Fruit fly (Drosophila melanogaster): ENCODE measurements around the gene RabX2.

RabX2 gene

DNA sequence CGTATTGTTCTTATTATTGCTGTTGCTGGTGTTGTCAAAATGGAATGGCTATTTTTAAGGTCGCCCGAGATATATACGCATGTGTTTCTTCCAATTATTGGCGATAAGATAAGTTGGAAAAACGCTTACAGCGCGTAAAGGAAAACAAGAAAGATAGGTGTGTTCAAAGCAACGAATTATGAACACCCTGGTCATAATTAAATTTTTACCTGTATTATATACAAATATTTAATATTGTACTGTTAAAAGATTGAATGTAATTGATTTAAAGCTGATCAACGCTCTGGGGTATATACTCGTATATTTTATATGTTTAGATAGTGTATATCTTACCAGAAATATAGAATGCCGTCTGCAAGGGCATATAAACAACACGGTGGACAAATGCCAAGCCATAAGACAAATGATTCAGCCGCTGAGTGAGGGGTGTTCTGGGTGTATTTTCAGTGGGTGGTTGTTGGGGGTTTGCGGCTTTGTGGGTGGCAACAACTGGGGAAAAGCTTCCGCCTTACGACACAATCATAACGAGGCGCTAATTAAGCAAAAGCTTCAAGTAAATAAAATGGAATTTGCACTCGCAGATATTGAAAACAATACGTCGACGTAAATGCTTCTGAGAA is 19.6 kb upstream of the RabX2 start (continued):
- TF ChIP-seq CG14860 (GFP tag; IDR thresholded peaks at IDR 0.05; ENCODE audit: partially characterized antibody) (no peak), CG2202 (tag; optimal IDR thresholded peaks at IDR 0.05) (no peak), nerfin-1 (tag; optimal IDR thresholded peaks at IDR 0.05) (no peak), inv (GFP tag; IDR thresholded peaks at IDR 0.05; ENCODE audit: partially characterized antibody) (no peak), jigr1 (GFP tag; IDR thresholded peaks at IDR 0.05) (no peak), prd (optimal IDR thresholded peaks at IDR 0.05) (no peak), prd (GFP tag; IDR thresholded peaks at IDR 0.05) (peak; percentile 50; the same call in 2 of the 3 replicates), fu2 (GFP tag; optimal IDR thresholded peaks at IDR 0.05) (no peak), Opbp (GFP tag; IDR thresholded peaks at IDR 0.05; ENCODE audit: partially characterized antibody) (no peak), Fer3 (tag; optimal IDR thresholded peaks at IDR 0.05) (peak; percentile 14), CkIIα-i1 (GFP tag; IDR thresholded peaks at IDR 0.05) (no peak), Chrac-16 (GFP tag; optimal IDR thresholded peaks at IDR 0.05) (no peak), gsb (GFP tag; IDR thresholded peaks at IDR 0.05) (0 out of 2 replicates have a peak, but pooled peaks have one; percentile 18), Deaf1 (tag; optimal IDR thresholded peaks at IDR 0.05) (peak; percentile 14), kay (GFP tag; optimal IDR thresholded peaks at IDR 0.05) (no peak), CG12391 (tag; optimal IDR thresholded peaks at IDR 0.05) (peak; percentile 26), CG31388 (GFP tag; optimal IDR thresholded peaks at IDR 0.05) (no peak), CG34376 (GFP tag; optimal IDR thresholded peaks at IDR 0.05) (peak; percentile 25), sug (tag; optimal IDR thresholded peaks at IDR 0.05) (peak; percentile 46), CG10565 (GFP tag; optimal IDR thresholded peaks at IDR 0.05) (no peak), dmrt99B (tag; optimal IDR thresholded peaks at IDR 0.05) (peak; percentile 63), row (GFP tag; IDR thresholded peaks at IDR 0.05) (peak; percentile 82), trh (GFP tag; optimal IDR thresholded peaks at IDR 0.05) (no peak), hkb (optimal IDR thresholded peaks at IDR 0.05) (no peak), hkb (GFP tag; IDR thresholded peaks at IDR 0.05) (peak; percentile 46; the same call in 1 of the 2 replicates), kah (GFP tag; optimal IDR thresholded peaks at IDR 0.05) (no peak), Bdp1 (GFP tag; optimal IDR thresholded peaks at IDR 0.05) (no peak), CG6254 (GFP tag; optimal IDR thresholded peaks at IDR 0.05) (no peak), pnt (GFP tag; optimal IDR thresholded peaks at IDR 0.05) (no peak), CG4707 (GFP tag; optimal IDR thresholded peaks at IDR 0.05) (no peak), CG13624 (GFP tag; optimal IDR thresholded peaks at IDR 0.05) (no peak), CG16863 (GFP tag; optimal IDR thresholded peaks at IDR 0.05) (no peak), sim (GFP tag; IDR thresholded peaks at IDR 0.05) (no peak), CG3995 (GFP tag; optimal IDR thresholded peaks at IDR 0.05) (no peak), Nf-YA (GFP tag; IDR thresholded peaks at IDR 0.05) (0 out of 2 replicates have a peak, but pooled peaks have one; percentile 23), CG8924 (tag; optimal IDR thresholded peaks at IDR 0.05) (peak; percentile 19), HLH4C (GFP tag; IDR thresholded peaks at IDR 0.05; ENCODE audit: partially characterized antibody) (no peak), tx (GFP tag; optimal IDR thresholded peaks at IDR 0.05) (no peak), exex (tag; optimal IDR thresholded peaks at IDR 0.05) (peak; percentile 81), ro (GFP tag; IDR thresholded peaks at IDR 0.05) (no peak), ken (GFP tag; IDR thresholded peaks at IDR 0.05) (no peak), Dek (tag; optimal IDR thresholded peaks at IDR 0.05) (peak; percentile 16), CG8944 (GFP tag; optimal IDR thresholded peaks at IDR 0.05) (no peak), CoRest (tag; optimal IDR thresholded peaks at IDR 0.05) (peak; percentile 21), CG4404 (GFP tag; IDR thresholded peaks at IDR 0.05) (0 out of 2 replicates have a peak, but pooled peaks have one; percentile 17), CHES-1-like (GFP tag; optimal IDR thresholded peaks at IDR 0.05) (no peak), CG4424 (GFP tag; optimal IDR thresholded peaks at IDR 0.05) (no peak), CG9932 (GFP tag; IDR thresholded peaks at IDR 0.05) (peak; percentile 46), repo (GFP tag; optimal IDR thresholded peaks at IDR 0.05) (no peak), ara (GFP tag; IDR thresholded peaks at IDR 0.05) (no peak), usp (GFP tag; optimal IDR thresholded peaks at IDR 0.05) (no peak)
